Worm (Caenorhabditis elegans) whole organism, late embryonic: ENCODE data around the gene mltn-10.

Source experiments
- K02D7.2 ChIP-seq: sonication (generic microtip); optimal IDR thresholded peaks from 2 replicates; lab custom pipeline; 2017; ENCODE audit warnings: mild to moderate bottlenecking, missing genetic modification characterization, missing compliant biosample characterization
- ama-1 ChIP-seq: fragments of 150-350 bp; optimal IDR thresholded peaks from 2 replicates; lab custom pipeline; 2014
- ceh-24 ChIP-seq: sonication (generic microtip); optimal IDR thresholded peaks from 2 replicates; lab custom pipeline; 2016; ENCODE audit warnings: mild to moderate bottlenecking, missing genetic modification characterization, missing compliant biosample characterization
- ceh-34 ChIP-seq: sonication (generic microtip); optimal IDR thresholded peaks from 2 replicates; lab custom pipeline; 2016; ENCODE audit warnings: mild to moderate bottlenecking, missing genetic modification characterization, missing compliant biosample characterization
- dmd-4 ChIP-seq: sonication (generic microtip); optimal IDR thresholded peaks from 2 replicates; lab custom pipeline; 2016; ENCODE audit warnings: borderline replicate concordance, missing genetic modification characterization, missing compliant biosample characterization
- dve-1 ChIP-seq: sonication (generic microtip); optimal IDR thresholded peaks from 2 replicates; lab custom pipeline; 2017; ENCODE audit warnings: antibody characterized with exemption, mild to moderate bottlenecking, missing genetic modification characterization, missing compliant biosample characterization
- eyg-1 ChIP-seq: sonication (generic microtip); optimal IDR thresholded peaks from 2 replicates; lab custom pipeline; 2016; ENCODE audit warnings: missing genotype, missing genetic modification characterization, missing compliant biosample characterization
- hlh-30 ChIP-seq: sonication (generic microtip); optimal IDR thresholded peaks from 2 replicates; lab custom pipeline; 2017; ENCODE audit warnings: antibody characterized with exemption, missing genetic modification characterization, missing compliant biosample characterization; ENCODE audit not compliant: insufficient read depth
- mec-3 ChIP-seq: sonication (generic microtip); optimal IDR thresholded peaks from 2 replicates; lab custom pipeline; 2016; ENCODE audit warnings: borderline replicate concordance, missing genetic modification characterization, missing compliant biosample characterization
- nhr-11 ChIP-seq: fragments of 150-350 bp; optimal IDR thresholded peaks from 2 replicates; lab custom pipeline; 2014; ENCODE audit warnings: missing biosample characterization, missing genetic modification characterization
- tbx-7 ChIP-seq: sonication (generic microtip); optimal IDR thresholded peaks from 2 replicates; lab custom pipeline; 2016; ENCODE audit warnings: missing genotype, missing genetic modification characterization, missing compliant biosample characterization

DNA sequence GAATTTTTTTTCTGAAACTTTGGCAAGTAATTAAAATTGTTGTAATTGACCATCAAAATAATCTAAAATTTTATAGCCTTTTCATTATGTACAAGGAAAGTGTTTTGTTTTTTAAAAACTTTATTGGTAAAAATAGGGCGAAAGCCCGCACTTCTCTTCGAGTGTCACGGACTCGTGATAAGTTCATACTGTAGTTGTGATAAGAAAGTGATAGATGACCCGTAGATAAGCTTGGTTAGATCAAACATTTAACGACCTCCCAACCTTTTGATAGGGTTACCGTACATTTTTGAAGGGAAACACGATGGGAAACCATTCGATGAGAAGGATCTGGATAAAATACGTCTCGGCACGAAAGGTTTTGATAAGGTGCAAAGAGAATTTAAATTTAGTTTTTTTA, 6.5 kb upstream of the mltn-10 start:
- TF ChIP-seq hlh-30 (tag; lab: Kevin White, UChicago) (no peak), nhr-11 (no peak), dve-1 (tag; lab: Kevin White, UChicago) (no peak), mec-3 (tag; lab: Kevin White, UChicago) (no peak), tbx-7 (no peak), K02D7.2 (no peak), ceh-24 (tag; lab: Kevin White, UChicago) (no peak), ama-1 (lab: Kevin White, UChicago) (no peak), dmd-4 (no peak), ceh-34 (tag; lab: Kevin White, UChicago) (no peak), eyg-1 (tag; lab: Kevin White, UChicago) (no peak)
